Worm (Caenorhabditis elegans) whole organism, L1 larva: ENCODE results near the gene T17H7.7.

Experiments used
- C34B4.2 ChIP-seq: sonication (generic microtip); optimal IDR thresholded peaks from 2 replicates; lab custom pipeline; 2017; ENCODE audit warnings: mild to moderate bottlenecking, missing genetic modification characterization, missing compliant biosample characterization
- Y116A8C.19 ChIP-seq: sonication (generic microtip); optimal IDR thresholded peaks from 2 replicates; lab custom pipeline; 2016; ENCODE audit warnings: missing compliant biosample characterization, missing genetic modification characterization, borderline replicate concordance
- ceh-63 ChIP-seq: fragments of 200-800 bp; sonication (Bioruptor generic); optimal IDR thresholded peaks from 2 replicates; lab custom pipeline; 2018; ENCODE audit warnings: mild to moderate bottlenecking, missing genetic modification characterization, missing compliant biosample characterization
- ceh-82 ChIP-seq, 3 experiments: fragments of 150-350 bp in 1 of 3; sonication (generic microtip) in 2 of 3; optimal IDR thresholded peaks; 2 replicates each; lab custom pipeline; 2014 to 2017; ENCODE audit warnings: missing biosample characterization in 3 of 3, missing genetic modification characterization in 3 of 3
- ceh-88 ChIP-seq: fragments of 200-800 bp; sonication (Bioruptor generic); IDR thresholded peaks from 2 replicates; pipeline ENCODE4 v1.3.6; 2022; ENCODE audit warnings: missing genetic modification characterization, missing compliant biosample characterization
- ceh-90 ChIP-seq: sonication (generic microtip); optimal IDR thresholded peaks from 2 replicates; lab custom pipeline; 2016; ENCODE audit warnings: missing genetic modification characterization, missing compliant biosample characterization
- ces-1 ChIP-seq: fragments of 150-350 bp; optimal IDR thresholded peaks from 2 replicates; lab custom pipeline; 2014; ENCODE audit warnings: missing biosample characterization, missing genetic modification reagents, missing genetic modification characterization
- dpl-1 ChIP-seq, 3 experiments: fragments of 150-350 bp in 2 of 3; sonication (generic microtip) in 1 of 3; optimal IDR thresholded peaks; 2 replicates each; lab custom pipeline; 2014 to 2017; ENCODE audit warnings: missing biosample characterization in 3 of 3, missing genetic modification characterization in 3 of 3, missing genetic modification reagents in 3 of 3
- egl-27 ChIP-seq, 2 experiments: fragments of 150-350 bp in 1 of 2; sonication (generic microtip); optimal IDR thresholded peaks; 3 replicates each; lab custom pipeline; 2017 to 2018; ENCODE audit warnings: missing biosample characterization in 2 of 2, missing genetic modification characterization in 2 of 2, missing genetic modification reagents in 2 of 2
- elt-2 ChIP-seq: sonication (generic microtip); optimal IDR thresholded peaks from 2 replicates; lab custom pipeline; 2016; ENCODE audit warnings: missing genetic modification characterization, mild to moderate bottlenecking, inconsistent platforms, missing compliant biosample characterization, missing genetic modification reagents
- elt-3 ChIP-seq, 6 experiments: fragments of 150-350 bp in 1 of 6; sonication (generic microtip); optimal IDR thresholded peaks; 2 replicates each; lab custom pipeline; 2017 to 2018; ENCODE audit warnings: missing biosample characterization in 6 of 6, missing genetic modification characterization in 6 of 6, inconsistent platforms in 1 of 6
- ets-5 ChIP-seq: fragments of 200-800 bp; sonication (Bioruptor generic); IDR thresholded peaks from 2 replicates; pipeline ENCODE4 v1.3.6; 2022; ENCODE audit warnings: missing genetic modification characterization, missing compliant biosample characterization
- fkh-8 ChIP-seq: sonication (generic microtip); optimal IDR thresholded peaks from 2 replicates; lab custom pipeline; 2016; ENCODE audit warnings: mild to moderate bottlenecking, missing genetic modification characterization, missing compliant biosample characterization
- grh-1 ChIP-seq: fragments of 200-800 bp; sonication (Bioruptor generic); IDR thresholded peaks from 2 replicates; pipeline ENCODE4 v1.3.6; 2022; ENCODE audit warnings: missing genetic modification reagents, missing genetic modification characterization, missing compliant biosample characterization
- hlh-4 ChIP-seq: sonication (generic microtip); optimal IDR thresholded peaks from 2 replicates; lab custom pipeline; 2016; ENCODE audit warnings: mild to moderate bottlenecking, missing genetic modification characterization, missing compliant biosample characterization
- hpl-2 ChIP-seq: fragments of 150-350 bp; optimal IDR thresholded peaks from 2 replicates; lab custom pipeline; 2014; ENCODE audit warnings: missing biosample characterization, missing genetic modification reagents, missing genetic modification characterization
- jun-1 ChIP-seq: fragments of 150-350 bp; optimal IDR thresholded peaks from 2 replicates; lab custom pipeline; 2014; ENCODE audit warnings: missing biosample characterization, missing genetic modification reagents, missing genetic modification characterization
- lin-13 ChIP-seq: fragments of 150-350 bp; optimal IDR thresholded peaks from 2 replicates; lab custom pipeline; 2014; ENCODE audit warnings: missing biosample characterization, missing genetic modification reagents, missing genetic modification characterization
- lin-14 ChIP-seq: fragments of 200-800 bp; sonication (Bioruptor generic); optimal IDR thresholded peaks from 2 replicates; lab custom pipeline; 2018; ENCODE audit warnings: mild to moderate bottlenecking, missing genetic modification characterization, moderate library complexity, missing compliant biosample characterization
- lin-35 ChIP-seq, 2 experiments: fragments of 150-350 bp; optimal IDR thresholded peaks; 2 replicates each; lab custom pipeline; 2014; ENCODE audit warnings: missing biosample characterization in 2 of 2, missing genetic modification characterization in 2 of 2, missing genetic modification reagents in 2 of 2
- lir-3 ChIP-seq: sonication (generic microtip); optimal IDR thresholded peaks from 2 replicates; lab custom pipeline; 2016; ENCODE audit warnings: mild to moderate bottlenecking, missing genetic modification characterization, moderate library complexity, missing compliant biosample characterization; ENCODE audit not compliant: poor library complexity
- lsy-2 ChIP-seq, 2 experiments: fragments of 150-350 bp; optimal IDR thresholded peaks; 2 replicates each; lab custom pipeline; 2014; ENCODE audit warnings: missing biosample characterization in 2 of 2, missing genetic modification characterization in 2 of 2
- mab-9 ChIP-seq: fragments of 200-800 bp; sonication (Bioruptor generic); IDR thresholded peaks from 2 replicates; pipeline ENCODE4 v1.3.6; 2022; ENCODE audit warnings: missing genetic modification reagents, missing genetic modification characterization, missing compliant biosample characterization
- mdl-1 ChIP-seq, 2 experiments: fragments of 150-350 bp; optimal IDR thresholded peaks; 2 replicates each; lab custom pipeline; 2014 to 2017; ENCODE audit warnings: missing biosample characterization in 2 of 2, missing genetic modification characterization in 2 of 2, inconsistent platforms in 1 of 2
- mep-1 ChIP-seq: fragments of 150-350 bp; optimal IDR thresholded peaks from 2 replicates; lab custom pipeline; 2014; ENCODE audit warnings: missing biosample characterization, missing genetic modification characterization
- nhr-11 ChIP-seq: fragments of 150-350 bp; optimal IDR thresholded peaks from 2 replicates; lab custom pipeline; 2014; ENCODE audit warnings: missing biosample characterization, missing genetic modification characterization
- nhr-12 ChIP-seq: sonication (generic microtip); optimal IDR thresholded peaks from 2 replicates; lab custom pipeline; 2017; ENCODE audit warnings: missing biosample characterization, missing genetic modification characterization
- nhr-237 ChIP-seq: fragments of 150-350 bp; optimal IDR thresholded peaks from 2 replicates; lab custom pipeline; 2014; ENCODE audit warnings: missing biosample characterization, missing genetic modification characterization
- nhr-28 ChIP-seq: fragments of 150-350 bp; optimal IDR thresholded peaks from 2 replicates; lab custom pipeline; 2014; ENCODE audit warnings: missing biosample characterization, missing genetic modification characterization
- nhr-47 ChIP-seq: sonication (generic microtip); optimal IDR thresholded peaks from 2 replicates; lab custom pipeline; 2016; ENCODE audit warnings: mild to moderate bottlenecking, missing genetic modification characterization, moderate library complexity, missing compliant biosample characterization
- nhr-71 ChIP-seq: sonication (generic microtip); optimal IDR thresholded peaks from 2 replicates; lab custom pipeline; 2016; ENCODE audit warnings: mild to moderate bottlenecking, missing genetic modification characterization, moderate library complexity, missing compliant biosample characterization
- nhr-77 ChIP-seq: fragments of 150-350 bp; optimal IDR thresholded peaks from 2 replicates; lab custom pipeline; 2014; ENCODE audit warnings: missing biosample characterization, missing genetic modification characterization
- nhr-84 ChIP-seq: sonication (generic microtip); optimal IDR thresholded peaks from 2 replicates; lab custom pipeline; 2017; ENCODE audit warnings: missing biosample characterization, missing genetic modification characterization
- nhr-85 ChIP-seq: sonication (generic microtip); peaks from one replicate; lab custom pipeline; 2016; ENCODE audit warnings: missing genetic modification characterization, inconsistent platforms, missing compliant biosample characterization
- pag-3 ChIP-seq: sonication (generic microtip); optimal IDR thresholded peaks from 2 replicates; lab custom pipeline; 2017; ENCODE audit warnings: missing genetic modification characterization, mild to moderate bottlenecking, missing compliant biosample characterization, antibody characterized with exemption, borderline replicate concordance; ENCODE audit not compliant: insufficient read depth
- pax-3 ChIP-seq: fragments of 200-800 bp; sonication (Bioruptor generic); optimal IDR thresholded peaks from 2 replicates; lab custom pipeline; 2018; ENCODE audit warnings: mild to moderate bottlenecking, missing genetic modification characterization, moderate library complexity, missing compliant biosample characterization
- pqm-1 ChIP-seq: sonication (generic microtip); optimal IDR thresholded peaks from 3 replicates; lab custom pipeline; 2017; ENCODE audit warnings: missing biosample characterization, missing genetic modification characterization
- rnt-1 ChIP-seq: sonication (generic microtip); optimal IDR thresholded peaks from 2 replicates; lab custom pipeline; 2016; ENCODE audit warnings: mild to moderate bottlenecking, missing genetic modification characterization, moderate library complexity, missing compliant biosample characterization
- snu-23 ChIP-seq: sonication (generic microtip); optimal IDR thresholded peaks from 2 replicates; lab custom pipeline; 2016; ENCODE audit warnings: missing genetic modification characterization, missing compliant biosample characterization
- sox-4 ChIP-seq: sonication (generic microtip); optimal IDR thresholded peaks from 2 replicates; lab custom pipeline; 2016; ENCODE audit warnings: missing genetic modification characterization, missing compliant biosample characterization
- sptf-1 ChIP-seq: fragments of 150-350 bp; optimal IDR thresholded peaks from 2 replicates; lab custom pipeline; 2014; ENCODE audit warnings: missing biosample characterization, missing genetic modification characterization
- sup-37 ChIP-seq: fragments of 200-800 bp; sonication (Bioruptor generic); optimal IDR thresholded peaks from 2 replicates; lab custom pipeline; 2018; ENCODE audit warnings: mild to moderate bottlenecking, missing genetic modification characterization, missing compliant biosample characterization
- swsn-7 ChIP-seq: sonication (generic microtip); optimal IDR thresholded peaks from 2 replicates; lab custom pipeline; 2016; ENCODE audit warnings: missing genetic modification characterization, missing compliant biosample characterization
- tbx-2 ChIP-seq: sonication (generic microtip); optimal IDR thresholded peaks from 2 replicates; lab custom pipeline; 2016; ENCODE audit warnings: missing genetic modification characterization, missing compliant biosample characterization
- tlp-1 ChIP-seq: fragments of 150-350 bp; optimal IDR thresholded peaks from 2 replicates; lab custom pipeline; 2014; ENCODE audit warnings: missing biosample characterization, missing genetic modification characterization
- unc-130 ChIP-seq: fragments of 150-350 bp; optimal IDR thresholded peaks from 2 replicates; lab custom pipeline; 2017; ENCODE audit warnings: missing biosample characterization, missing genetic modification characterization, inconsistent platforms
- unc-30 ChIP-seq: sonication (generic microtip); optimal IDR thresholded peaks from 2 replicates; lab custom pipeline; 2017; ENCODE audit warnings: missing biosample characterization, missing genetic modification characterization
- unc-86 ChIP-seq: sonication (generic microtip); optimal IDR thresholded peaks from 2 replicates; lab custom pipeline; 2016; ENCODE audit warnings: missing genetic modification characterization, missing compliant biosample characterization
- xbp-1 ChIP-seq: sonication (generic microtip); optimal IDR thresholded peaks from 2 replicates; lab custom pipeline; 2016; ENCODE audit warnings: missing genetic modification characterization, missing compliant biosample characterization
- zip-4 ChIP-seq: fragments of 200-800 bp; sonication (Bioruptor generic); optimal IDR thresholded peaks from 2 replicates; lab custom pipeline; 2018; ENCODE audit warnings: mild to moderate bottlenecking, missing genetic modification characterization, moderate library complexity, missing compliant biosample characterization
- ztf-11 ChIP-seq, 2 experiments: sonication (generic microtip); optimal IDR thresholded peaks; 2 replicates each; lab custom pipeline; 2016 to 2017; ENCODE audit warnings: missing genetic modification characterization in 2 of 2, missing biosample characterization in 1 of 2, missing compliant biosample characterization in 1 of 2
- ztf-4 ChIP-seq: fragments of 150-350 bp; optimal IDR thresholded peaks from 2 replicates; lab custom pipeline; 2014; ENCODE audit warnings: missing biosample characterization, missing genetic modification characterization

Gene T17H7.7

ce11 chrIII:793595-793994 is 35.7 kb upstream of the T17H7.7 start, which contains the start of gene snt-2 (continued):
- TF ChIP-seq nhr-77 (peak; percentile 70), unc-130 (tag; lab: Kevin White, UChicago) (no peak), rnt-1 (peak; percentile 89), ceh-90 (tag; lab: Kevin White, UChicago) (peak; percentile 18), ceh-82 (tag; optimal IDR thresholded peaks at IDR 0.05; lab: Kevin White, UChicago) (peak; percentile 53 to 95 (median 75)), nhr-12 (tag; lab: Kevin White, UChicago) (no peak), zip-4 (peak; percentile 24), xbp-1 (tag; lab: Kevin White, UChicago) (peak; percentile 71), mep-1 (tag; lab: Kevin White, UChicago) (peak; percentile 80), Y116A8C.19 (tag; lab: Kevin White, UChicago) (no peak), sup-37 (no peak), ets-5 (GFP tag; lab: Robert Waterston, UW) (no peak), lin-35 (GFP tag; optimal IDR thresholded peaks at IDR 0.05; lab: Kevin White, UChicago) (peak; percentile 79 to 89), mdl-1 (tag; optimal IDR thresholded peaks at IDR 0.05; lab: Kevin White, UChicago) (peak in 1 of 2 experiments; percentile 63), mab-9 (GFP tag; lab: Robert Waterston, UW) (no peak), hpl-2 (GFP tag; lab: Kevin White, UChicago) (peak; percentile 26), swsn-7 (tag; lab: Kevin White, UChicago) (peak; percentile 76), grh-1 (no peak), unc-86 (peak; percentile 72), lin-13 (GFP tag; lab: Kevin White, UChicago) (peak; percentile 70), dpl-1 (GFP tag; optimal IDR thresholded peaks at IDR 0.05; lab: Kevin White, UChicago) (peak; percentile 74 to 84 (median 80)), lir-3 (peak; percentile 67), hlh-4 (no peak), jun-1 (tag; lab: Kevin White, UChicago) (peak; percentile 69), C34B4.2 (no peak), ceh-63 (GFP tag; lab: Kevin White, UChicago) (no peak), snu-23 (peak; percentile 88), sox-4 (tag; lab: Kevin White, UChicago) (no peak), elt-3 (tag; optimal IDR thresholded peaks at IDR 0.05; lab: Kevin White, UChicago) (peak in 2 of 6 experiments; percentile 37 to 44), ces-1 (GFP tag; lab: Kevin White, UChicago) (no peak), unc-30 (tag; lab: Kevin White, UChicago) (no peak), fkh-8 (tag; lab: Kevin White, UChicago) (peak; percentile 84), egl-27 (tag; optimal IDR thresholded peaks at IDR 0.05; lab: Kevin White, UChicago) (no peak), ceh-88 (GFP tag; lab: Robert Waterston, UW) (peak; percentile 30; the same call in 1 of the 2 replicates), nhr-47 (peak; percentile 85), lsy-2 (tag; optimal IDR thresholded peaks at IDR 0.05; lab: Kevin White, UChicago) (peak; percentile 99), tbx-2 (tag; lab: Kevin White, UChicago) (peak; percentile 82), nhr-11 (tag; lab: Kevin White, UChicago) (no peak), lin-14 (no peak), ztf-4 (peak; percentile 16), elt-2 (tag; lab: Kevin White, UChicago) (peak; percentile 62), nhr-71 (tag; lab: Kevin White, UChicago) (peak; percentile 85), nhr-85 (tag; lab: Kevin White, UChicago) (peak; percentile 85), pag-3 (tag; lab: Kevin White, UChicago) (no peak), nhr-28 (no peak), nhr-84 (tag; lab: Kevin White, UChicago) (no peak), sptf-1 (tag; lab: Kevin White, UChicago) (no peak), pax-3 (peak; percentile 63), ztf-11 (tag; optimal IDR thresholded peaks at IDR 0.05; lab: Kevin White, UChicago) (peak in 1 of 2 experiments; percentile 3), tlp-1 (tag; lab: Kevin White, UChicago) (no peak), pqm-1 (no peak), nhr-237 (peak; percentile 36)
